Worm (Caenorhabditis elegans): ENCODE measurements around the gene ZC412.3.
A peak's percentile ranks its signal among the peaks of the same experiment; 100 is the strongest.

ZC412.3 gene

DNA sequence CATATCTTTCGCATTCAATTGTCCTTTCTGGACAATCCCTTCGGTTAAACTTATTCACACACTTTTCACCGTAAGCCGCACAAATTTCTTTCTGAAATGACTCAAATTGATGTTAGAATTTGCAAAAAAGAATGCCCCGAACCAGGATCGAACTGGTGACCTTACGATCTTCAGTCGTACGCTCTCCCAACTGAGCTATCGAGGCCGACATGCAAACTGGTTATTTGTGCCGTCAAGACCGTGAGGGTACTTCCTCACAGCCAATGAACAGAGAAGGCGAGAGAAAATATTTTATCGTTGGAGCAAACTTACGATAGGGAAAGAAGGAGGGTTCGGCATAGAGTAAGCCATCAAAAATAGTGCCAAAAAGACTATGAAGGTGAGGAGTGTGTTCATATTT is 4.9 kb upstream of the ZC412.3 start (continued):
- TF ChIP-seq dox-1 (GFP tag; IDR thresholded peaks at IDR 0.05) (peak; percentile 62), B0261.1 (tag; optimal IDR thresholded peaks at IDR 0.05) (peak; percentile 86), zim-3 (tag; optimal IDR thresholded peaks at IDR 0.05) (peak; percentile 3), lsl-1 (GFP tag; optimal IDR thresholded peaks at IDR 0.05) (peak; percentile 33), attf-6 (GFP tag; IDR thresholded peaks at IDR 0.05) (peak; percentile 67), chd-7 (tag; optimal IDR thresholded peaks at IDR 0.05) (no peak), madf-6 (GFP tag; IDR thresholded peaks at IDR 0.05) (peak; percentile 67), ekl-4 (GFP tag; IDR thresholded peaks at IDR 0.05) (0 out of 2 replicates have a peak, but pooled peaks have one; percentile 48), ZK185.1 (tag; optimal IDR thresholded peaks at IDR 0.05; ENCODE audit: poor library complexity, severe bottlenecking) (peak; percentile 53), F52B5.7 (tag; optimal IDR thresholded peaks at IDR 0.05) (no peak), ets-4 (GFP tag; optimal IDR thresholded peaks at IDR 0.05) (no peak), F33H1.4 (GFP tag; IDR thresholded peaks at IDR 0.05) (peak; percentile 26; the same call in 1 of the 2 replicates), tbp1 (GFP tag; optimal IDR thresholded peaks at IDR 0.05) (peak; percentile 100), D2030.7 (GFP tag; IDR thresholded peaks at IDR 0.05) (peak; percentile 40), F23B12.7 (tag; optimal IDR thresholded peaks at IDR 0.05; ENCODE audit: insufficient read depth) (peak; percentile 42), snpc-1.3 (tag; optimal IDR thresholded peaks at IDR 0.05; ENCODE audit: insufficient read depth) (no peak), B0035.1 (tag; optimal IDR thresholded peaks at IDR 0.05) (no peak), cebp-2 (GFP tag; IDR thresholded peaks at IDR 0.05) (0 out of 2 replicates have a peak, but pooled peaks have one; percentile 56), hmg-1.2 (GFP tag; IDR thresholded peaks at IDR 0.05) (peak; percentile 66), rpc-1 (optimal IDR thresholded peaks at IDR 0.05) (peak; percentile 67), rpc-1 (tag; optimal IDR thresholded peaks at IDR 0.05) (peak; percentile 69), ztf-25 (GFP tag; IDR thresholded peaks at IDR 0.05) (0 out of 2 replicates have a peak, but pooled peaks have one; percentile 62), lin-54 (GFP tag; optimal IDR thresholded peaks at IDR 0.05) (peak; percentile 56), Y53F4B.3 (GFP tag; IDR thresholded peaks at IDR 0.05) (peak; percentile 52; the same call in 1 of the 2 replicates), Y53G8AR.9 (GFP tag; conservative IDR thresholded peaks at IDR 0.05) (0 out of 2 replicates have a peak, but pooled peaks have one; percentile 25)

DNA sequence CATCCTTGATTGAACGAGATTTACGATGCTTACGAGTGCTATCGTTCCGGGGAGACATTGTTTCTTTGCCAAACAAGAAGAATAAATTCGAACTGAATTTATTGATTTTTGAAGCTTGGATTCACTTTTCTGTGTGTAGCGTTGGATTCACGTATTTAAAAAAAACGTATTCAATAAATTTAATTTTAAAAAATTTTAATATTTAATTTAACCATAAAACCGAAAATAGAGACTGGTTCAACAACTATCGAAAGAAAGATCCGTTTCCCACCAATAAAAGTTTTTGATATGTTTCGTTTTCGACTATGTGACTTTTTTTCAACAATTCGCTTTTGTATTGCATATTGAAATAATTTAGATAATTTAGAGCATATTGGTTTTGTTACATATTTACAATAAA is 4.0 kb upstream of the ZC412.3 start, which contains the start of gene ZC412.5:
Gene ZC412.5, minus strand, starts transcription at position 101 of the 400 bp plus-strand sequence.
- no peak for TF ChIP-seq cebp-2 (GFP tag; IDR thresholded peaks at IDR 0.05)
- no peak for TF ChIP-seq hlh-26 (GFP tag; conservative IDR thresholded peaks at IDR 0.05)
- TF ChIP-seq cebp-1 (GFP tag; IDR thresholded peaks at IDR 0.05) = no peak
- no peak for TF ChIP-seq cebp-1 (tag; optimal IDR thresholded peaks at IDR 0.05)
- TF ChIP-seq attf-6 (GFP tag; IDR thresholded peaks at IDR 0.05) = no peak
- no peak for TF ChIP-seq egrh-3 (GFP tag; IDR thresholded peaks at IDR 0.05)
- no peak for TF ChIP-seq Y95B8A.8 (GFP tag; IDR thresholded peaks at IDR 0.05)
- TF ChIP-seq ztf-26 (tag; optimal IDR thresholded peaks at IDR 0.05) = no peak
- no peak for TF ChIP-seq nfyb-1 (GFP tag; IDR thresholded peaks at IDR 0.05)
- no peak for TF ChIP-seq let-607 (tag; optimal IDR thresholded peaks at IDR 0.05)
- no peak for TF ChIP-seq mcd-1 (GFP tag; IDR thresholded peaks at IDR 0.05)
- TF ChIP-seq lsy-27 (tag; optimal IDR thresholded peaks at IDR 0.05; ENCODE audit: borderline replicate concordance, insufficient read depth) = no peak
- TF ChIP-seq B0261.1 (tag; optimal IDR thresholded peaks at IDR 0.05) = no peak
- TF ChIP-seq ceh-27 (GFP tag; optimal IDR thresholded peaks at IDR 0.05) = no peak
- TF ChIP-seq C17E4.6 (GFP tag; IDR thresholded peaks at IDR 0.05) = no peak
- TF ChIP-seq hrde-1 (tag; optimal IDR thresholded peaks at IDR 0.05; ENCODE audit: borderline replicate concordance) = no peak
- TF ChIP-seq B0336.3 (GFP tag; IDR thresholded peaks at IDR 0.05) = no peak
